Fruit fly (Drosophila melanogaster) whole organism, wandering third instar larva: ENCODE results near the gene CG44044.

Source experiments
- Abd-B ChIP-seq: fragments of >200 bp; optimal IDR thresholded peaks from 2 replicates; lab custom pipeline; 2017; ENCODE audit warnings: missing biosample characterization, missing genetic modification characterization
- CG32264 ChIP-seq: fragments of 200-800 bp; sonication (Bioruptor generic); optimal IDR thresholded peaks from 2 replicates; lab custom pipeline; 2016; ENCODE audit warnings: missing biosample characterization, missing genetic modification characterization
- Hr78 ChIP-seq: fragments of >200 bp; optimal IDR thresholded peaks from 2 replicates; lab custom pipeline; 2017; ENCODE audit warnings: missing biosample characterization, missing genetic modification characterization
- Jra ChIP-seq: sonication (Bioruptor generic); optimal IDR thresholded peaks from 2 replicates; lab custom pipeline; 2016; ENCODE audit warnings: missing biosample characterization, missing genetic modification characterization
- Myc ChIP-seq: fragments of >200 bp; optimal IDR thresholded peaks from 2 replicates; lab custom pipeline; 2017
- brk ChIP-seq: fragments of 200-800 bp; sonication (Bioruptor generic); optimal IDR thresholded peaks from 2 replicates; lab custom pipeline; 2016; ENCODE audit warnings: missing biosample characterization, mild to moderate bottlenecking, missing genetic modification characterization
- foxo ChIP-seq, 2 experiments: fragments of 200-800 bp; sonication (Bioruptor generic); optimal IDR thresholded peaks; 2 replicates in 1 of 2; 3 replicates in 1 of 2; lab custom pipeline; 2016 to 2017; ENCODE audit warnings: missing biosample characterization in 2 of 2, missing genetic modification characterization in 2 of 2
- fru ChIP-seq: fragments of 200-800 bp; sonication (Bioruptor generic); optimal IDR thresholded peaks from 3 replicates; lab custom pipeline; 2016; ENCODE audit warnings: missing biosample characterization, mild to moderate bottlenecking, missing genetic modification characterization
- jim ChIP-seq: fragments of 175-275, 200-325 bp; sonication (Bioruptor generic); optimal IDR thresholded peaks from 2 replicates; lab custom pipeline; 2016; ENCODE audit warnings: missing biosample characterization, mild to moderate bottlenecking, missing genetic modification characterization
- sage ChIP-seq: fragments of 200-800 bp; sonication (Bioruptor generic); optimal IDR thresholded peaks from 2 replicates; lab custom pipeline; 2016; ENCODE audit warnings: missing biosample characterization, mild to moderate bottlenecking, missing genetic modification characterization
- tai ChIP-seq: sonication (Bioruptor generic); optimal IDR thresholded peaks from 2 replicates; lab custom pipeline; 2016; ENCODE audit warnings: missing biosample characterization, missing genetic modification characterization
- usp ChIP-seq: fragments of >200 bp; optimal IDR thresholded peaks from 2 replicates; lab custom pipeline; 2017; ENCODE audit warnings: missing biosample characterization, missing genetic modification characterization

DNA sequence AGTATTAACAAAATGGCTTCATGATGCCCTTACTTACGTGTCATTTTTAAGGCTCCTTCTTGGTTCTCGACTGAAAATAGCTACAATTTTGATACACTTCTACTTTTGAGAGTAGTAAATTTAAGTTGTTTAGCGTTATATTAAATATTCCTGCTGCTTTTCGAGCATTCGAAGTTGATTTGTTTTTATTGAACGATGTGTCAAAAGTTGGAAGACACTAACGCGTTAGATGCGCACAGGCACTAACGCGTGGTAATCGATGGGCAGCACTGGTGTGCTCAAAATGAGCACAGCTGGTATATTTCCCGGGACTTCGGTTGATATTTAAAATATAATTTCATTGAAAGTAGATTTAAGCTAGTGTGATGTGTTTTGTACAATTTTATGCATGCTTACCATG is 37.5 kb downstream of the CG44044 start, which contains the start of gene CG17931:
- no peak for TF ChIP-seq Hr78
- TF ChIP-seq tai (GFP tag; lab: Kevin White, UChicago) = no peak
- TF ChIP-seq sage (GFP tag; lab: Kevin White, UChicago) = no peak
- no peak for TF ChIP-seq Abd-B (GFP tag; lab: Kevin White, UChicago)
- TF ChIP-seq brk (GFP tag; lab: Kevin White, UChicago) = no peak
- no peak for TF ChIP-seq Myc
- no peak for TF ChIP-seq Jra (GFP tag; lab: Kevin White, UChicago)
- no peak for TF ChIP-seq jim (GFP tag; lab: Kevin White, UChicago)
- TF ChIP-seq fru = no peak
- TF ChIP-seq usp (GFP tag; lab: Kevin White, UChicago) = no peak
- no peak for TF ChIP-seq foxo (GFP tag; optimal IDR thresholded peaks at IDR 0.05; lab: Kevin White, UChicago)
- no peak for TF ChIP-seq CG32264
